Worm (Caenorhabditis elegans): ENCODE data around the gene Y59E1A.4.

Y59E1A.4 gene

DNA sequence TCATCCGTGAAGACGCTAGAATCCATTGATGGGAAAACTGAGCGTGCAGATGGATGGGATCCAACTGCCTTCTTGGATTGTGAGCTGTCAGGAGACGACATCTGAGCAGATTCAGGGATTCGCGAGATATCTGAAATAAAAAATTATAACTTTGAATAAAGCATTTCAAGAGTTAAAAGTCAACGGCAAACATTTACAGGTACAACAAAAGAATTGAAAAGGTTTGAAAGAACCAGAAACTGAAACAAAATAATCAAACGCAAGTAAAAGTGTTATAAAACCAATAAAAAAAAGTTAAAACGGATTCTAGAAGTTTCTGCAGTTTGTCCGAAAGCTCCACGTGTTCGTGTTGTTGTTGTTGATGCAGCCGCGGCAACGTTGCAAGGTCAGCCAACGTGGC lies at the start of gene Y59E1A.4:
Gene Y59E1A.4 (minus strand): TSS at position 101 of the 400 bp plus-strand sequence.
- no peak for TF ChIP-seq unc-62 (GFP tag; optimal IDR thresholded peaks at IDR 0.05)

DNA sequence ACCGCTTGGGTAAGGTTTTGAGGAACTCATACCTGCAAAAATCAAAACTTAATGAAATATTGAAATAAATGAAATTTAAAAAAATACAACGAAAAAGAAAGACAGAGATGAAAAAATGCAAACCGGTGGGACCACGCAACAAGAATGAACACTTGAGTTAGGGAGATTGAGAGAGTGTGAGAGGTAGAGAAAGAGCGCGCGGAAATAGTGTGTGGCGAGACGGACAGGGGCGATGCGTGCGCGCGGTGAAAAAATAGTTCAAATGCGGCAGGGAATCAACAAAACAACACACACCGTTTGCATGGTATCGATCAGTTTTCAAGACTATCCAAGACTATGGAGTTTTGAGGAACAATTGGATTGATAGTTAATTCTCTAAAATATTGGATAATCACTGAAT lies 49.8 kb upstream of the Y59E1A.4 start, which contains the start of gene meg-3:
Gene meg-3 (minus strand): TSS at position 32 of the 400 bp plus-strand sequence.
- TF ChIP-seq unc-62 (GFP tag; optimal IDR thresholded peaks at IDR 0.05): no peak

- TF ChIP-seq unc-62 (GFP tag; optimal IDR thresholded peaks at IDR 0.05): no peak
Measured at ce11 chrX:1984831-1985230, 45.0 kb upstream of the Y59E1A.4 start.

ce11 chrX:1981654-1982053 lies 41.9 kb upstream of the Y59E1A.4 start:
- TF ChIP-seq unc-62 (GFP tag; optimal IDR thresholded peaks at IDR 0.05): no peak

ce11 chrX:1977708-1978107 lies 37.9 kb upstream of the Y59E1A.4 start, which contains the start of gene F52D2.12:
F52D2.12 (plus strand) TSS chrX:1978014.
- no peak for TF ChIP-seq unc-62 (GFP tag; optimal IDR thresholded peaks at IDR 0.05)

DNA sequence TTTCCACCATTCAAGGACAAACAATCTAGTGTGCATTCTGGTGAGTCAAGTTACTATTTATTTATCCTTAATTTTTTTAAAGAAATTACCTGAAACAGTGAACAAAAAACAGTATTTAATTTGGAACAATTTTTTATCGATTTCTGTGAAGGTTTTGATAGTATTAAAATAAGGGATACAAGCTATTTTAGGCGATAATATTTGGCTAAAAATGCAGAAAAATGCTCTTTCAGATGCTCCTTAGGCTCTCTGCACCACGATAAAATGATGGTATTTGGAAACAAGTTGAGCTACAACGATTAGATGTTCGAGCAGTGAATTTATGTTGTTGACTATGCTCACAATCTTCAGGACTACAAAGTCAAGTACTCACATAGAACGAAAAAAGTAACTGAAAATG lies 35.9 kb upstream of the Y59E1A.4 start, which contains the start of gene F52D2.6:
Gene F52D2.6 (plus strand): TSS at position 301 of the 400 bp plus-strand sequence.
- no peak for TF ChIP-seq unc-62 (GFP tag; optimal IDR thresholded peaks at IDR 0.05)

- no peak for TF ChIP-seq unc-62 (GFP tag; optimal IDR thresholded peaks at IDR 0.05)
Measured at ce11 chrX:1974699-1975098, 34.9 kb upstream of the Y59E1A.4 start, which contains the start of gene F52D2.5. F52D2.5 (minus strand) TSS chrX:1974799.

ce11 chrX:1972766-1973165 lies 33.0 kb upstream of the Y59E1A.4 start:
- TF ChIP-seq unc-62 (GFP tag; optimal IDR thresholded peaks at IDR 0.05): no peak

- no peak for TF ChIP-seq unc-62 (GFP tag; optimal IDR thresholded peaks at IDR 0.05)
Measured at ce11 chrX:1971647-1972046, 31.9 kb upstream of the Y59E1A.4 start.

- TF ChIP-seq unc-62 (GFP tag; optimal IDR thresholded peaks at IDR 0.05): no peak
Measured at ce11 chrX:1969575-1969974, 29.8 kb upstream of the Y59E1A.4 start, which contains the start of gene str-79. str-79 (plus strand) TSS chrX:1969875.

DNA sequence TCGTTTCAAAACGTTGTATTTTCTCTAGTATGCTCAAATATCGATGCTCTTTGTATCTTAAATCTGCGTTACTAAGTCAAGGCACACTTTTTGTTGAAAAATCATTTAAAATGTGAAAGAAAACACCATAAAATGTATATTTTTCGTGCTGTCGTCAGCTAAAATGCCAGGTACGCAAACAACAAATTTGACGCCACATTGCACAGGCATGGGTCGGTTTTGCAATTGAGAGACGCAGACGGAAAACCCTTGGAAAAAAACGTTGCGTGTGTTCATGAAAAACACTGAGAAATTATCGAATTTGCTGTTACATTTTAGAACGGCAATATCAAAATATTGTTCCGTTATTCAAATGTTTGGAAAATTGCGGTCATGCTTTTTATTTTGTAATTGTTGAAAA lies 25.0 kb upstream of the Y59E1A.4 start:
- TF ChIP-seq unc-62 (GFP tag; optimal IDR thresholded peaks at IDR 0.05): no peak

DNA sequence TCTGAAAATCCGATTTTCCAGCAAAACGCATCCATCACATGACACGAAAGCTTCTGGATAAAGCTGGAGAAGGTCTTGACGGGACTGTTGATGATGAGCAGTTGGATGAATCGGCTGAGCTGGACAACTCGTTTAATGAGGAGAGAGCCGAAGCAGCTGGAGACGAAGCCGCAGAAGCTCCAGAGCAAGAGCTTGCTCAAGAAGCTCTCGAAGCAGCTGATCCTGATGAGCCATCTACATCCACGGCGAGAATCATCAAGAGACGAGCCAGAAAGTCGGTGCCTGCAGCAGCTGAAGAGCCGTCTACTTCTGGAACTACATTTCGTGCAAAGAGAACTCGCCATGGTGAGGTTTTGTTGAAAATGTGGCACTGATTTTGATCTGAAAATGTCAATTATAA lies 24.6 kb upstream of the Y59E1A.4 start:
- TF ChIP-seq unc-62 (GFP tag; optimal IDR thresholded peaks at IDR 0.05): no peak

DNA sequence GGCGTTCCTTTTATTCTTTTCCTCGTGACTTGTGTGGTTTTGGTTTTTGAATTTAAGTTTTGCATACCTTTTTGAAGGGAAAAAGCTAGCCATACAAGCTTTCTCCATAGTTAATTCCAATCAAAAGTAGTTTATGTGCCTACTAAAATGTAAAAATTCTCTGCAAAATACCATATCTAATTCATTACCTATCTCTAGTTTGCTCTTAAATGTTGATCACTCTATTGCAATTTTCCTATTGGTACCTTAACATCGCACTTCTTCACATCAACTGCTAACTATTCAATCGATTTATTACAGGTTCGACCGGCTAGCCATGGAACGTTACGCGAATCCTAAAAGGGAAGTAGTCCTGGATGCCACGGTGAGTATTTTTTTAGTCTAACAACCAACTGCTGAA lies 22.5 kb upstream of the Y59E1A.4 start, which contains the start of gene F52D2.7:
Gene F52D2.7 (plus strand): TSS at position 301 of the 400 bp plus-strand sequence.
- TF ChIP-seq unc-62 (GFP tag; optimal IDR thresholded peaks at IDR 0.05): no peak

- no peak for TF ChIP-seq unc-62 (GFP tag; optimal IDR thresholded peaks at IDR 0.05)
Measured at ce11 chrX:1960895-1961715, 21.3 kb upstream of the Y59E1A.4 start.

DNA sequence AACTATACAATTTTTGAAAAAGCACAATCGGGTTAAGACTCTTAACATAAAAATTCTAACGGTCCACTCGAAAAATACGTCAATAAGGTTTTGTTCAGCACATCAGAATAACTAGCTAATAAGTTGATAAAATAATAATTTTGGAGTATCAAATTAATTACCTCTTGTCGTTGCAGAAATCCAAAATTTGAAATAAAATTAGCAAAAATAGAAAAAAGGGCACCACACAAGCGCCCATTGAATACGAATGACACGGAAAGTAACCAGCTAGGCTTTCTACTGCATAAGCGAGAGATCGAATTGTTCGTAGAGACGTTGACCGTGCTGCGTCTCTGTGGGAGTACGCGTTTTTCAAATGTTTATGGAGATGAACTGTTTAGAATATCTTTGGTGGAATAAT lies 19.3 kb upstream of the Y59E1A.4 start:
- TF ChIP-seq unc-62 (GFP tag; optimal IDR thresholded peaks at IDR 0.05): no peak

DNA sequence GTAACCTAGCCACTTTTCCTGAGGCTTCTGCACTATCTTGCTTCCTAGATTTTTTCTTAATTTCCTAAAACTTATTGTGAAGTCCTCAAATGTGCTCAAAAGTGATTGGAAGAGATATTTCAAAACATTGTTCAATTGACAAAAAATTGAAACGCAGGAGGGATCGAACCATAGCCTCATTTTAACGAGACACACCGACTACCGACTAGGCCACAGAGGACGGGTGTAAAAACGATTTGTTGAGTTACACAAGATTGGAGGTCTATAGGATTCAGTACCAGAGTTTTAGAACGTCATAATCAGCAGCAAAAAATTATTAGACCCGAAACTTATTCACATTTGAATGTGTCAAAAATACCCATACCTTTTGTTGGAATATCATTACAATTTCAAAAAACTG lies 539 bp downstream of the Y59E1A.4 start:
- no peak for TF ChIP-seq unc-62 (GFP tag; optimal IDR thresholded peaks at IDR 0.05)

DNA sequence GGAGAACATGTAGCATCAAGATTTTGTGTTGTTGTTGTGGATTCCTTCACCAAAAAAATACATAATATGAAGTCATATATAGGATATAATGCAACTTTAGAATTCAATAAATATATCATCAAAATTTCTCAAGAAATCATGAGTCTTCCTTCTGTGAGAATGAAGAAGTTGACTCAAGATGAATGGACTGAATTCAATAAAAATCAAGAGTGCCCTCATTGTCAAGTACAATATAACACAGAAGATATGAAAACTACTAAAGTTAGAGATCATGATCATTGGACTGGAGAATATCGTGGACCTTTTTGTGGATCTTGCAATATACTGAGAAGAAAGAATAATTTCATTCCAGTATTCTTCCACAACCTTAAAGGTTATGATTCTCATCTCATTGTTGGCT lies 4.3 kb downstream of the Y59E1A.4 start:
- TF ChIP-seq unc-62 (GFP tag; optimal IDR thresholded peaks at IDR 0.05): no peak

All from whole organism, dauer.